Fruit fly (Drosophila melanogaster): ENCODE results near the gene Prp40.

- TF ChIP-seq pfk (GFP tag; optimal IDR thresholded peaks at IDR 0.05) = no peak
- no peak for TF ChIP-seq CG8089 (GFP tag; optimal IDR thresholded peaks at IDR 0.05)
- no peak for TF ChIP-seq HLH54F (GFP tag; optimal IDR thresholded peaks at IDR 0.05)
- TF ChIP-seq CG6765 (GFP tag; optimal IDR thresholded peaks at IDR 0.05) = no peak
- no peak for TF ChIP-seq Mrtf (GFP tag; IDR thresholded peaks at IDR 0.05)
- no peak for TF ChIP-seq abd-A (tag; optimal IDR thresholded peaks at IDR 0.05)
- no peak for TF ChIP-seq bcd (GFP tag; optimal IDR thresholded peaks at IDR 0.05)
- no peak for TF ChIP-seq dpn (GFP tag; optimal IDR thresholded peaks at IDR 0.05)
- no peak for TF ChIP-seq CG33213 (GFP tag; optimal IDR thresholded peaks at IDR 0.05)
Measured at dm6 chr2L:3044660-3045504, 21.9 kb downstream of the Prp40 start.
